Worm (Caenorhabditis elegans): ENCODE data around the gene T20B12.4.

ce11 chrIII:7370569-7370968 lies 3.1 kb downstream of the T20B12.4 start:
- no peak for TF ChIP-seq him-1 (tag; optimal IDR thresholded peaks at IDR 0.05)
- no peak for TF ChIP-seq dao-5 (tag; optimal IDR thresholded peaks at IDR 0.05)
- TF ChIP-seq W03F9.2 (tag; optimal IDR thresholded peaks at IDR 0.05), result no peak

Measured in whole organism, L4/young adult.